Fruit fly (Drosophila melanogaster): ENCODE data around the gene CG2656.

Gene CG2656

DNA sequence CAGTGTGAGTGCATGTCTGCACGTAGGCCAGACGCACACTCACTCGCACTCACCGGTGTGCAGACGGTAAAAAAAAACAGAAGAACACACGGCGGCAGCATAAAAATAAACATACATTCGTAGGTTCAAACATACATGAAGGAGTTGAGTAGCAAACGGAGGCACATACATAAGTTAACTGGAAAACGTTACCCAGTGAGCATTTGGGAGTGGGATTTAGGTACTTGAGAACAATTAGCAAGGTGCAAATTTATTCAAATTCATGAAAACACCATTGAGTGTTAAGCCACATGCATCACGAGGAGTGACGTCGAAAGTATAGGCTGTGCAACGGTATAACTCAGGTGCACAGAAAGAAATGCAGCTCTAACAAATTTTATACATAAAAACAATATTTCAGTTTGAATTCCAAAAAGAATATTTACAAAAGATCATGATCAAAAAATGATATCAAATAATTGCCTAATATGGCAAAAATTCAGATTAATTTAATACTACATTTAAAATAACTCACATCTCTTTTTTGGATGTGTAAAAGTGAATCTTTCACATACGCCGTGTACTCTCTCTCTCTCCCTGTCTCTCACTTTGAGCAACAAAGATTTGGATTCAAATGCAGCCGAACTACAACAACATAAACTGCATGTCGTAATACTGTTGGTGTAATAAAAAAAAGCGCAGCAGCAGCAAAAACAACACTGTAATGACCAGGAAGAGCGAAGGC is 35.8 kb upstream of the CG2656 start (continued):
- no peak for TF ChIP-seq CG6765 (GFP tag; optimal IDR thresholded peaks at IDR 0.05)
- TF ChIP-seq Myb (GFP tag; optimal IDR thresholded peaks at IDR 0.05), result peak; percentile 43
- TF ChIP-seq Mad (GFP tag; optimal IDR thresholded peaks at IDR 0.05), result peak; percentile 90
- no peak for TF ChIP-seq tgo (GFP tag; IDR thresholded peaks at IDR 0.05)
- peak; percentile 64 for TF ChIP-seq disco-r (GFP tag; optimal IDR thresholded peaks at IDR 0.05)
- peak; percentile 89 for TF ChIP-seq CG4707 (GFP tag; optimal IDR thresholded peaks at IDR 0.05)
- TF ChIP-seq lbe (GFP tag; optimal IDR thresholded peaks at IDR 0.05), result peak; percentile 90
- TF ChIP-seq CG10321 (GFP tag; IDR thresholded peaks at IDR 0.05), result no peak
- TF ChIP-seq jigr1 (GFP tag; IDR thresholded peaks at IDR 0.05), result no peak
- TF ChIP-seq mam (GFP tag; optimal IDR thresholded peaks at IDR 0.05), result peak; percentile 63
- peak; percentile 76 for TF ChIP-seq stwl (tag; optimal IDR thresholded peaks at IDR 0.05)
- TF ChIP-seq CG12071 (GFP tag; optimal IDR thresholded peaks at IDR 0.05), result peak; percentile 80
- TF ChIP-seq sug (tag; optimal IDR thresholded peaks at IDR 0.05), result peak; percentile 57
- peak; percentile 90 for TF ChIP-seq slp2 (GFP tag; optimal IDR thresholded peaks at IDR 0.05)
- TF ChIP-seq bsh (GFP tag; optimal IDR thresholded peaks at IDR 0.05), result peak; percentile 90 to 99
- TF ChIP-seq gcm2 (GFP tag; optimal IDR thresholded peaks at IDR 0.05), result peak; percentile 81
- TF ChIP-seq CG34422 (GFP tag; IDR thresholded peaks at IDR 0.05), result no peak
- TF ChIP-seq ara (GFP tag; IDR thresholded peaks at IDR 0.05), result no peak
- TF ChIP-seq CG4360 (GFP tag; IDR thresholded peaks at IDR 0.05), result no peak
- TF ChIP-seq stc (GFP tag; IDR thresholded peaks at IDR 0.05), result no peak
- TF ChIP-seq CG13287 (GFP tag; IDR thresholded peaks at IDR 0.05; ENCODE audit: partially characterized antibody), result no peak
- peak; percentile 97 for TF ChIP-seq CG4424 (GFP tag; optimal IDR thresholded peaks at IDR 0.05)
- no peak for TF ChIP-seq Opbp (GFP tag; IDR thresholded peaks at IDR 0.05; ENCODE audit: partially characterized antibody)
- no peak for TF ChIP-seq dysf (GFP tag; IDR thresholded peaks at IDR 0.05)
- no peak for TF ChIP-seq pfk (GFP tag; optimal IDR thresholded peaks at IDR 0.05)
- TF ChIP-seq CG6813 (GFP tag; optimal IDR thresholded peaks at IDR 0.05), result peak; percentile 92
- TF ChIP-seq HLH4C (GFP tag; IDR thresholded peaks at IDR 0.05; ENCODE audit: partially characterized antibody), result no peak
- TF ChIP-seq az2 (GFP tag; optimal IDR thresholded peaks at IDR 0.05), result peak; percentile 97
- TF ChIP-seq CG14860 (GFP tag; IDR thresholded peaks at IDR 0.05; ENCODE audit: partially characterized antibody), result no peak
- peak; percentile 71 for TF ChIP-seq Antp (GFP tag; optimal IDR thresholded peaks at IDR 0.05)
- peak; percentile 76 for TF ChIP-seq Neu2 (GFP tag; optimal IDR thresholded peaks at IDR 0.05; ENCODE audit: borderline replicate concordance)
- TF ChIP-seq crc (GFP tag; optimal IDR thresholded peaks at IDR 0.05), result peak; percentile 75
- no peak for TF ChIP-seq Dp (GFP tag; optimal IDR thresholded peaks at IDR 0.05)
- peak; percentile 83 for TF ChIP-seq eyg (GFP tag; optimal IDR thresholded peaks at IDR 0.05)
- TF ChIP-seq CG43689 (GFP tag; IDR thresholded peaks at IDR 0.05), result no peak
- TF ChIP-seq Kr (GFP tag; optimal IDR thresholded peaks at IDR 0.05), result peak; percentile 83
- TF ChIP-seq jumu (GFP tag; optimal IDR thresholded peaks at IDR 0.05), result peak; percentile 87
- no peak for TF ChIP-seq chm (GFP tag; IDR thresholded peaks at IDR 0.05)
- no peak for TF ChIP-seq D (optimal IDR thresholded peaks at IDR 0.05)
- peak; percentile 98 for TF ChIP-seq D (GFP tag; optimal IDR thresholded peaks at IDR 0.05)
- TF ChIP-seq GATAe (GFP tag; conservative IDR thresholded peaks at IDR 0.05), result no peak
- TF ChIP-seq row (GFP tag; IDR thresholded peaks at IDR 0.05), result no peak
- TF ChIP-seq ttk (GFP tag; IDR thresholded peaks at IDR 0.05), result no peak
- TF ChIP-seq CG2712 (tag; optimal IDR thresholded peaks at IDR 0.05), result peak; percentile 99
- no peak for TF ChIP-seq sna (GFP tag; IDR thresholded peaks at IDR 0.05; ENCODE audit: partially characterized antibody)
- peak; percentile 69 to 96 for TF ChIP-seq Hr51 (GFP tag; optimal IDR thresholded peaks at IDR 0.05)
- peak; percentile 94 for TF ChIP-seq CG12942 (GFP tag; optimal IDR thresholded peaks at IDR 0.05)
- peak; percentile 74 for TF ChIP-seq ab (GFP tag; optimal IDR thresholded peaks at IDR 0.05)
- no peak for TF ChIP-seq Dref (GFP tag; IDR thresholded peaks at IDR 0.05)
- TF ChIP-seq CG32532 (GFP tag; IDR thresholded peaks at IDR 0.05), result no peak
